Worm (Caenorhabditis elegans) whole organism, mixed stage, embryonic: Measurements from ENCODE around the gene bed-1.

Experiments used
- ham-2 ChIP-seq: fragments of 200-800 bp; sonication (Bioruptor generic); optimal IDR thresholded peaks from 2 replicates; lab custom pipeline; 2018; ENCODE audit warnings: mild to moderate bottlenecking, missing genetic modification characterization, missing compliant biosample characterization
- hlh-1 ChIP-seq: fragments of 150-350 bp; optimal IDR thresholded peaks from 2 replicates; lab custom pipeline; 2014; ENCODE audit warnings: missing biosample characterization, missing genetic modification reagents, missing genetic modification characterization
- nhr-76 ChIP-seq: sonication (generic microtip); optimal IDR thresholded peaks from 2 replicates; lab custom pipeline; 2017; ENCODE audit warnings: missing biosample characterization, missing genetic modification characterization
- tbx-8 ChIP-seq: fragments of 200-800 bp; sonication (Bioruptor generic); optimal IDR thresholded peaks from 2 replicates; lab custom pipeline; 2018; ENCODE audit warnings: mild to moderate bottlenecking, missing genetic modification characterization, moderate library complexity, missing compliant biosample characterization
- unc-62 ChIP-seq: fragments of 150-350 bp; optimal IDR thresholded peaks from 2 replicates; lab custom pipeline; 2014; ENCODE audit warnings: missing biosample characterization, missing genetic modification reagents, missing genetic modification characterization

DNA sequence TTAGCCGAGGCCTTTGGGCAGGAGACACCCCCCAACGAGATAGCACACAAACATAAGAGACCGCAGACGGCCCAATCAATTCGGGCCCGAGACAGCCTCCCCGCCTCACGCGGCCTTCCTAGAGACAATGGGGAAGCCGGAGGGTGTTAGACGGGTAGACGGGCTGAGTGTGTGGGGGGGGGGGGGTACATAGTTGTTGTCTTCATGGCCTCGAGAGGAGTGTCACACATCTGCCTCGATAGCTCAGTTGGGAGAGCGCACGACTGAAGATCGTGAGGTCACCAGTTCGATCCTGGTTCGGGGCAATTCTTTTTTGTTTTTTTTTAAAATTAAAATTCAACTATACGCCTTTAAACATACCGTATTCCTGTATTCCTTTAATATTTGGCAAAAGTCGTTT, 1.1 kb upstream of the bed-1 start:
- TF ChIP-seq ham-2 (GFP tag; lab: Kevin White, UChicago) (peak; percentile 79), tbx-8 (GFP tag; lab: Kevin White, UChicago) (peak; percentile 62), hlh-1 (tag; lab: Kevin White, UChicago) (peak; percentile 5), nhr-76 (no peak), unc-62 (GFP tag; lab: Kevin White, UChicago) (peak; percentile 19)
